Fruit fly (Drosophila melanogaster): ENCODE results near the gene Hr96.

- TF ChIP-seq psq (optimal IDR thresholded peaks at IDR 0.05) (no peak), insv (optimal IDR thresholded peaks at IDR 0.05) (no peak), ttk (optimal IDR thresholded peaks at IDR 0.05) (no peak)
Measured at dm6 chr3R:25032686-25033085, 7.7 kb downstream of the Hr96 start.
